Worm (Caenorhabditis elegans) whole organism, late embryonic: ENCODE data around the gene clec-22.

Experiments used
- C08G9.2 ChIP-seq: sonication (generic microtip); optimal IDR thresholded peaks from 2 replicates; lab custom pipeline; 2016; ENCODE audit warnings: mild to moderate bottlenecking, missing genetic modification characterization, moderate library complexity, missing compliant biosample characterization
- F13H6.1 ChIP-seq: sonication (generic microtip); optimal IDR thresholded peaks from 2 replicates; lab custom pipeline; 2016; ENCODE audit warnings: missing genetic modification characterization, missing compliant biosample characterization
- ahr-1 ChIP-seq: sonication (generic microtip); optimal IDR thresholded peaks from 2 replicates; lab custom pipeline; 2016; ENCODE audit warnings: missing genetic modification characterization, missing compliant biosample characterization
- ama-1 ChIP-seq: fragments of 150-350 bp; optimal IDR thresholded peaks from 2 replicates; lab custom pipeline; 2014
- ceh-14 ChIP-seq: sonication (generic microtip); optimal IDR thresholded peaks from 2 replicates; lab custom pipeline; 2016; ENCODE audit warnings: missing genotype, missing genetic modification characterization, missing compliant biosample characterization
- ceh-18 ChIP-seq: sonication (generic microtip); optimal IDR thresholded peaks from 2 replicates; lab custom pipeline; 2016; ENCODE audit warnings: missing genetic modification characterization, missing compliant biosample characterization
- ceh-22 ChIP-seq: sonication (generic microtip); optimal IDR thresholded peaks from 2 replicates; lab custom pipeline; 2017; ENCODE audit warnings: missing biosample characterization, missing genetic modification characterization
- ceh-34 ChIP-seq: sonication (generic microtip); optimal IDR thresholded peaks from 2 replicates; lab custom pipeline; 2016; ENCODE audit warnings: mild to moderate bottlenecking, missing genetic modification characterization, missing compliant biosample characterization
- ceh-48 ChIP-seq: sonication (generic microtip); optimal IDR thresholded peaks from 2 replicates; lab custom pipeline; 2016; ENCODE audit warnings: missing genetic modification characterization, inconsistent platforms, missing compliant biosample characterization
- ceh-9 ChIP-seq: sonication (generic microtip); optimal IDR thresholded peaks from 2 replicates; lab custom pipeline; 2016; ENCODE audit warnings: mild to moderate bottlenecking, missing genetic modification characterization, inconsistent platforms, missing compliant biosample characterization
- che-1 ChIP-seq: sonication (generic microtip); optimal IDR thresholded peaks from 2 replicates; lab custom pipeline; 2016; ENCODE audit warnings: mild to moderate bottlenecking, missing genetic modification characterization, missing compliant biosample characterization
- elt-2 ChIP-seq: sonication (generic microtip); optimal IDR thresholded peaks from 2 replicates; lab custom pipeline; 2016; ENCODE audit warnings: missing genetic modification reagents, missing genetic modification characterization, missing compliant biosample characterization
- ets-4 ChIP-seq: sonication (generic microtip); optimal IDR thresholded peaks from 2 replicates; lab custom pipeline; 2016; ENCODE audit warnings: missing genetic modification characterization, missing compliant biosample characterization
- eyg-1 ChIP-seq: sonication (generic microtip); optimal IDR thresholded peaks from 2 replicates; lab custom pipeline; 2016; ENCODE audit warnings: missing genotype, missing genetic modification characterization, missing compliant biosample characterization
- fkh-10 ChIP-seq: fragments of 150-350 bp; optimal IDR thresholded peaks from 2 replicates; lab custom pipeline; 2014; ENCODE audit warnings: missing biosample characterization, missing genetic modification reagents, missing genetic modification characterization
- gmeb-2 ChIP-seq: sonication (generic microtip); optimal IDR thresholded peaks from 2 replicates; lab custom pipeline; 2016; ENCODE audit warnings: missing genetic modification characterization, inconsistent platforms, missing compliant biosample characterization
- hlh-15 ChIP-seq: sonication (generic microtip); optimal IDR thresholded peaks from 2 replicates; lab custom pipeline; 2016; ENCODE audit warnings: missing genetic modification characterization, missing compliant biosample characterization
- hlh-30 ChIP-seq: sonication (generic microtip); optimal IDR thresholded peaks from 2 replicates; lab custom pipeline; 2017; ENCODE audit warnings: antibody characterized with exemption, missing genetic modification characterization, missing compliant biosample characterization; ENCODE audit not compliant: insufficient read depth
- hlh-6 ChIP-seq: sonication (generic microtip); optimal IDR thresholded peaks from 2 replicates; lab custom pipeline; 2016; ENCODE audit warnings: missing genotype, missing genetic modification characterization, missing compliant biosample characterization
- hlh-8 ChIP-seq: sonication (generic microtip); optimal IDR thresholded peaks from 2 replicates; lab custom pipeline; 2016; ENCODE audit warnings: missing genotype, missing genetic modification characterization, missing compliant biosample characterization
- lim-6 ChIP-seq: sonication (generic microtip); optimal IDR thresholded peaks from 2 replicates; lab custom pipeline; 2016; ENCODE audit warnings: missing genetic modification characterization, missing compliant biosample characterization
- lin-11 ChIP-seq: fragments of 200-800 bp; sonication (Bioruptor generic); optimal IDR thresholded peaks from 2 replicates; lab custom pipeline; 2018; ENCODE audit warnings: mild to moderate bottlenecking, missing genetic modification characterization, missing compliant biosample characterization
- madf-2 ChIP-seq: sonication (generic microtip); optimal IDR thresholded peaks from 2 replicates; lab custom pipeline; 2017; ENCODE audit warnings: missing genetic modification characterization, missing compliant biosample characterization
- nfya-1 ChIP-seq: sonication (generic microtip); optimal IDR thresholded peaks from 2 replicates; lab custom pipeline; 2017; ENCODE audit warnings: missing genetic modification characterization, mild to moderate bottlenecking, missing compliant biosample characterization, antibody characterized with exemption, moderate library complexity
- nhr-232 ChIP-seq: sonication (generic microtip); optimal IDR thresholded peaks from 2 replicates; lab custom pipeline; 2016; ENCODE audit warnings: missing genetic modification characterization, missing compliant biosample characterization
- pag-3 ChIP-seq: sonication (generic microtip); optimal IDR thresholded peaks from 2 replicates; lab custom pipeline; 2016; ENCODE audit warnings: missing compliant biosample characterization, missing genetic modification characterization, borderline replicate concordance
- pat-9 ChIP-seq: fragments of 200-800 bp; sonication (Bioruptor generic); optimal IDR thresholded peaks from 2 replicates; lab custom pipeline; 2018; ENCODE audit warnings: mild to moderate bottlenecking, missing genetic modification characterization, moderate library complexity, missing compliant biosample characterization
- pax-1 ChIP-seq: fragments of 150-350 bp; optimal IDR thresholded peaks from 2 replicates; lab custom pipeline; 2014; ENCODE audit warnings: missing biosample characterization, missing genetic modification characterization
- pha-2 ChIP-seq: sonication (generic microtip); optimal IDR thresholded peaks from 2 replicates; lab custom pipeline; 2017; ENCODE audit warnings: mild to moderate bottlenecking, missing genetic modification characterization, missing compliant biosample characterization
- pros-1 ChIP-seq: fragments of 150-350 bp; optimal IDR thresholded peaks from 2 replicates; lab custom pipeline; 2014; ENCODE audit warnings: missing biosample characterization, missing genetic modification reagents, missing genetic modification characterization
- rnt-1 ChIP-seq: sonication (generic microtip); optimal IDR thresholded peaks from 2 replicates; lab custom pipeline; 2016; ENCODE audit warnings: missing genetic modification characterization, missing compliant biosample characterization
- sdc-2 ChIP-seq: sonication (generic microtip); optimal IDR thresholded peaks from 2 replicates; lab custom pipeline; 2016; ENCODE audit warnings: missing genotype, missing genetic modification characterization, missing compliant biosample characterization
- syd-9 ChIP-seq: sonication (generic microtip); optimal IDR thresholded peaks from 2 replicates; lab custom pipeline; 2016; ENCODE audit warnings: mild to moderate bottlenecking, missing genetic modification characterization, moderate library complexity, missing compliant biosample characterization
- tbx-7 ChIP-seq: sonication (generic microtip); optimal IDR thresholded peaks from 2 replicates; lab custom pipeline; 2016; ENCODE audit warnings: missing genotype, missing genetic modification characterization, missing compliant biosample characterization
- unc-55 ChIP-seq: sonication (generic microtip); optimal IDR thresholded peaks from 2 replicates; lab custom pipeline; 2017; ENCODE audit warnings: missing biosample characterization, missing genetic modification reagents, missing genetic modification characterization
- zip-5 ChIP-seq: sonication (generic microtip); optimal IDR thresholded peaks from 2 replicates; lab custom pipeline; 2016; ENCODE audit warnings: missing genetic modification characterization, missing compliant biosample characterization
- ztf-16 ChIP-seq: sonication (generic microtip); optimal IDR thresholded peaks from 2 replicates; lab custom pipeline; 2017; ENCODE audit warnings: missing genetic modification characterization, missing compliant biosample characterization

The clec-22 gene

ce11 chrV:16834989-16835388 lies 23.2 kb upstream of the clec-22 start, which contains the start of gene tni-3:
TSS of gene tni-3 (minus strand) at chrV:16835128.
- TF ChIP-seq ceh-48 (no peak), C08G9.2 (tag; lab: Kevin White, UChicago) (no peak), pag-3 (tag; lab: Kevin White, UChicago) (no peak), ceh-34 (tag; lab: Kevin White, UChicago) (no peak), ztf-16 (tag; lab: Kevin White, UChicago) (no peak), ceh-18 (tag; lab: Kevin White, UChicago) (no peak), hlh-15 (no peak), hlh-30 (tag; lab: Kevin White, UChicago) (no peak), ceh-14 (tag; lab: Kevin White, UChicago) (no peak), pha-2 (tag; lab: Kevin White, UChicago) (no peak), madf-2 (tag; lab: Kevin White, UChicago) (no peak), nfya-1 (tag; lab: Kevin White, UChicago) (no peak), elt-2 (tag; lab: Kevin White, UChicago) (no peak), ahr-1 (tag; lab: Kevin White, UChicago) (no peak), hlh-6 (tag; lab: Kevin White, UChicago) (no peak), fkh-10 (no peak)

DNA sequence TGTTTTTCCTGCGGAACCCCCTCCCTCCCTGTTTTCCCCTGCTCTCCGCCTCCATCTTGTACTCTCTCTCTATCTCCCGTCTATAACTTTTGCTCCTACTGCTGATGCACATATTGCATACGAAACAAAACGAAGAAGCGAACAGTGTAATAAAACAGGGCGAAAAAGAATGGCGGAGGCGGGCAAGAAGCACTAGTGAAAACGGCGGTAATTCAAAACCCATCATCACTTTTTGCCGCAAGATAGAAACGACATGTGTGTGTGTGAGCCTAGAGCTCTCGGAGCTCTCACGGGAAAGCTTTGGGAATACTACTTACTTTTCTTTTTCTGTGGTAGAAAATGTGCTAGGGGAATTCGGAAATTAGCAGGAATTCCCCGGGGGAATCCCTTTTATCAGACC lies 22.1 kb upstream of the clec-22 start:
- no peak for TF ChIP-seq pax-1 (tag; lab: Kevin White, UChicago)
- no peak for TF ChIP-seq lim-6 (tag; lab: Kevin White, UChicago)
- TF ChIP-seq ceh-14 (tag; lab: Kevin White, UChicago) = no peak
- peak; percentile 56 for TF ChIP-seq ceh-34 (tag; lab: Kevin White, UChicago)
- TF ChIP-seq unc-55 = no peak
- TF ChIP-seq nhr-232 (tag; lab: Kevin White, UChicago) = no peak
- TF ChIP-seq pat-9 (tag; lab: Kevin White, UChicago) = no peak
- TF ChIP-seq hlh-30 (tag; lab: Kevin White, UChicago) = no peak
- TF ChIP-seq ceh-18 (tag; lab: Kevin White, UChicago) = peak; percentile 7
- TF ChIP-seq hlh-8 = no peak
- no peak for TF ChIP-seq zip-5
- TF ChIP-seq F13H6.1 (tag; lab: Kevin White, UChicago) = no peak
- TF ChIP-seq che-1 (tag; lab: Kevin White, UChicago) = no peak

DNA sequence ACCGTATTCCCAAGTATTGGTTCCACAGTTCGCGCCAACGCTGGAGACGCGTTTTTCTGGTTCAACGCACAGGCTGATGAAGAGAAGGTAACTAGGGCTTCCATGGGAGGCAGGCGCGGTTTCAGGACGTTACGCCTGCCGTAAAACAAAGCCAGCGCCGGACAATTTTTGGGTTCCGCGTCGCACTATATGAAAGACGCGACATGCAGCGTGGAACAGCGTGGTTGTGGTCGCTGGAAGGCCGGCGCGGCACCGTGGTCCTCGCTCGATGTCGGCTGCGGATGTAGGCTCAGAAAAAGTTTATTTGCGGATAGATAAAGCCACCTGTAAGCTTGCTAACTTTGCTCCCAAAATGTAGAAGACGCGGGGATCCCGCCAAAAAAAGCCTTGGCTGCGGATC lies 19.8 kb upstream of the clec-22 start:
- no peak for TF ChIP-seq rnt-1
- no peak for TF ChIP-seq hlh-30 (tag; lab: Kevin White, UChicago)
- no peak for TF ChIP-seq ets-4 (tag; lab: Kevin White, UChicago)
- TF ChIP-seq C08G9.2 (tag; lab: Kevin White, UChicago) = no peak
- TF ChIP-seq ceh-14 (tag; lab: Kevin White, UChicago) = no peak
- no peak for TF ChIP-seq pag-3 (tag; lab: Kevin White, UChicago)
- no peak for TF ChIP-seq syd-9 (tag; lab: Kevin White, UChicago)
- no peak for TF ChIP-seq pros-1 (tag; lab: Kevin White, UChicago)
- no peak for TF ChIP-seq ceh-22 (tag; lab: Kevin White, UChicago)
- no peak for TF ChIP-seq unc-55
- TF ChIP-seq ahr-1 (tag; lab: Kevin White, UChicago) = no peak
- TF ChIP-seq hlh-8 = no peak
- no peak for TF ChIP-seq eyg-1 (tag; lab: Kevin White, UChicago)
- no peak for TF ChIP-seq tbx-7
- no peak for TF ChIP-seq gmeb-2 (tag; lab: Kevin White, UChicago)
- TF ChIP-seq sdc-2 (tag; lab: Kevin White, UChicago) = no peak
- no peak for TF ChIP-seq ama-1 (lab: Kevin White, UChicago)

DNA sequence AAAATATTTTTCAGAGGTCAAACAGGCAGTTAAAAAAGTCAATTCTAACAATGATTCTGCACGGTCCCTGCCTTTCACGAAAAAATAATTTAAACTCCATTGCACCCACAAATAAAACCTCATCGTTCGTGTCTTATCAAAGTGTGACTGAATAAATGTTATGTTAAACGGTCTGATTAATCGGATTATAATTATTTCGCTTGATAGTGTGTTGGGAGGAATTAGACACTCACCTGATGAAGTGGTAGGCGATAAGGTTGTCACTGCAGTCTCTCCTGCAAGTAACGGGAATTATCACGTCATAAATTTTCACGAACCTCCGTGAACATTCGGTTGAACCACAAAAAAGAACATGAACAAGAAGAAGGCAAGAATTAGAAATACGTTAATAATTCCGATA lies 17.9 kb upstream of the clec-22 start:
- TF ChIP-seq lin-11 (tag; lab: Kevin White, UChicago) (no peak), ceh-9 (tag; lab: Kevin White, UChicago) (no peak)
